Worm (Caenorhabditis elegans): ENCODE results near the gene F36A4.2.

DNA sequence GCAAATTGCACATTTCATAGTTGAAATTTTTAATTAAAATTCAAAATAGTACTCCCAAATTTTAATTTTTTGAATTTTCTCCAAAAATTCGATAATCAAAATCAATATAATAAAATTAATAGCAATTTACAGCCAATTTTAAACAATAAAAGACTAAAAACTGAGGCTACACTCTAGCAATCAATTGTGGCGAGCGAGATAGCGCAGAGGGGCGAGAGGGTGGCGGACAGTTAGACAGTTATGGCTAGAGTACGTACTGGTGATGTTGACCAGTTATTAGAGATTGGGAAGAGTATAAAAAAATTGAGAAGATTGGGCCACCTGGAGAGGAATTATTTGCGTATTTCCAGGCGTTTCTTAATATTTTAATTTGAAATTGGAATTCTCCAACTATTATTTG is 6.7 kb downstream of the F36A4.2 start, which contains the start of gene nhr-78:
- TF ChIP-seq rnt-1 (tag; optimal IDR thresholded peaks at IDR 0.05) (no peak), K09A11.1 (tag; optimal IDR thresholded peaks at IDR 0.05; ENCODE audit: insufficient read depth) (no peak), hlh-15 (tag; optimal IDR thresholded peaks at IDR 0.05) (no peak), nhr-232 (tag; optimal IDR thresholded peaks at IDR 0.05) (no peak), sox-4 (tag; optimal IDR thresholded peaks at IDR 0.05) (no peak), tbx-2 (tag; optimal IDR thresholded peaks at IDR 0.05) (no peak), ama-1 (optimal IDR thresholded peaks at IDR 0.05) (no peak), pha-4 (tag; optimal IDR thresholded peaks at IDR 0.05) (no peak), K02D7.2 (tag; optimal IDR thresholded peaks at IDR 0.05) (no peak), ceh-48 (tag; optimal IDR thresholded peaks at IDR 0.05) (no peak), unc-55 (GFP tag; optimal IDR thresholded peaks at IDR 0.05) (no peak), hlh-8 (tag; optimal IDR thresholded peaks at IDR 0.05) (no peak)

Data from whole organism, late embryonic.